Fruit fly (Drosophila melanogaster) whole organism, pupa: ENCODE data around the gene Gr93c.

Source experiments
- CG10348 ChIP-seq: fragments of 200-800 bp; sonication (Bioruptor generic); IDR thresholded peaks from 2 replicates; pipeline ENCODE4 v1.3.6; 2022; ENCODE audit warnings: missing biosample characterization, missing genetic modification characterization
- CG13204 ChIP-seq: fragments of 200-800 bp; sonication (Bioruptor generic); optimal IDR thresholded peaks from 2 replicates; lab custom pipeline; 2018; ENCODE audit warnings: missing biosample characterization, mild to moderate bottlenecking, missing genetic modification characterization, moderate library complexity
- CG17806 ChIP-seq: fragments of 200-800 bp; sonication (Bioruptor generic); optimal IDR thresholded peaks from 2 replicates; lab custom pipeline; 2018; ENCODE audit warnings: missing biosample characterization, mild to moderate bottlenecking, missing genetic modification characterization, moderate library complexity
- CG32121 ChIP-seq: fragments of 200-800 bp; sonication (Bioruptor generic); IDR thresholded peaks from 2 replicates; pipeline ENCODE4 v1.3.6; 2022; ENCODE audit warnings: missing biosample characterization, missing genetic modification characterization
- CG34367 ChIP-seq: fragments of 200-800 bp; sonication (Bioruptor generic); optimal IDR thresholded peaks from 2 replicates; lab custom pipeline; 2018; ENCODE audit warnings: missing biosample characterization, mild to moderate bottlenecking, missing genetic modification characterization
- CG8301 ChIP-seq: fragments of 200-800 bp; sonication (Bioruptor generic); optimal IDR thresholded peaks from 2 replicates; lab custom pipeline; 2018; ENCODE audit warnings: missing biosample characterization, mild to moderate bottlenecking, missing genetic modification characterization
- CG9948 ChIP-seq: fragments of 200-800 bp; sonication (Bioruptor generic); optimal IDR thresholded peaks from 2 replicates; lab custom pipeline; 2018; ENCODE audit warnings: missing biosample characterization, mild to moderate bottlenecking, missing genetic modification characterization, moderate library complexity
- D1 ChIP-seq: fragments of 200-800 bp; sonication (Bioruptor generic); optimal IDR thresholded peaks from 2 replicates; lab custom pipeline; 2018; ENCODE audit warnings: missing biosample characterization, mild to moderate bottlenecking, missing genetic modification characterization, moderate library complexity
- Pif1A ChIP-seq: fragments of 200-800 bp; sonication (Bioruptor generic); optimal IDR thresholded peaks from 3 replicates; lab custom pipeline; 2016; ENCODE audit warnings: missing biosample characterization, missing genetic modification characterization
- Pif1B ChIP-seq: fragments of 200-800 bp; sonication (Bioruptor generic); optimal IDR thresholded peaks from 3 replicates; lab custom pipeline; 2016; ENCODE audit warnings: missing biosample characterization, missing genetic modification characterization
- Snoo ChIP-seq: fragments of 200-800 bp; sonication (Bioruptor generic); optimal IDR thresholded peaks from 3 replicates; lab custom pipeline; 2017; ENCODE audit warnings: missing biosample characterization, mild to moderate bottlenecking, missing genetic modification characterization, inconsistent platforms
- gl ChIP-seq: fragments of 200-800 bp; sonication (Bioruptor generic); optimal IDR thresholded peaks from 2 replicates; lab custom pipeline; 2018; ENCODE audit warnings: missing biosample characterization, mild to moderate bottlenecking, missing genetic modification characterization

- TF ChIP-seq CG32121, result peak; percentile 95
- TF ChIP-seq D1, result no peak
- peak; percentile 82 for TF ChIP-seq Pif1A (GFP tag; lab: Kevin White, UChicago)
- no peak for TF ChIP-seq CG13204
- peak; percentile 81 for TF ChIP-seq CG9948 (tag; lab: Kevin White, UChicago)
- peak; percentile 87 for TF ChIP-seq CG17806 (tag; lab: Kevin White, UChicago)
- TF ChIP-seq CG34367, result peak; percentile 78
- peak; percentile 82 for TF ChIP-seq Pif1B
- TF ChIP-seq gl (tag; lab: Kevin White, UChicago), result peak; percentile 66
- peak; percentile 91 for TF ChIP-seq CG8301 (tag; lab: Kevin White, UChicago)
- peak; percentile 28 for TF ChIP-seq Snoo (tag; lab: Kevin White, UChicago)
- peak; percentile 62 for TF ChIP-seq CG10348 (GFP tag; lab: Robert Waterston, UW)
Measured at dm6 chr3R:21870158-21870971, 25.3 kb upstream of the Gr93c start, which contains the start of gene CG31431.
